Comparison of ENCODE assay signal across 2 fruit fly cellular contexts in the genomic region with DNA sequence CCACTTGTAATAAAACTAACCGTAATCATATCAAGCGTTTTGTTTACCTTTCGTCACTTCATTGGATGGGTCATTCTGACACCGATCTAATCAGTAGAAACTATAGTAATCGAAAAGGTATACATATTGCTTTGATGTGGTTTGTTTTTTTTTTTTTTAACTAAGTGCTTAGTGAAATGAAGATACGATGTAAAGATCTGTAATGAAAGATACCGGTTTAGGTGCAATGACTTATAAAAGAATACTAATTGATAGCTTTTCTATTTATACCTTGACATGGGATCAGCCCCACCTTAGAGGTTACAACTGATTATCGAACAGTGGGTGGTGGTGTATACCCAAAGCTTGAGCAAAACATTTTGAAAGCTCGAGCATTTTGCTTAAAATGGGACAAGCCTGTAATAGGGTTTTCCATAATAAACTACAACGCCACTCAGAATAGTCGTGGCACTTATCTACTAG.
TF ChIP-seq lines count a peak whose summit lies in the region.

A gene (plus strand): TSS at position 412 of the 462 bp plus-strand sequence.

- TF ChIP-seq CTCF in whole organism, embryonic (GFP tag; optimal IDR thresholded peaks at IDR 0.05; lab: Kevin White, UChicago): no peak

TF ChIP-seq in whole organism, adult, 20 proteins besides CTCF, POLR2A, EP300 and RAD21:
- TF ChIP-seq CG14711 (tag; optimal IDR thresholded peaks at IDR 0.05; lab: Kevin White, UChicago) (peak; percentile 33), cic (GFP tag; optimal IDR thresholded peaks at IDR 0.05; lab: Kevin White, UChicago) (peak; percentile 65), Clk (GFP tag; optimal IDR thresholded peaks at IDR 0.05; lab: Kevin White, UChicago) (no peak), CG7101 (tag; optimal IDR thresholded peaks at IDR 0.05; lab: Kevin White, UChicago) (peak; percentile 14), Hr96 (GFP tag; optimal IDR thresholded peaks at IDR 0.05; lab: Kevin White, UChicago) (no peak), bab1 (GFP tag; optimal IDR thresholded peaks at IDR 0.05; lab: Kevin White, UChicago) (no peak), CG12768 (GFP tag; optimal IDR thresholded peaks at IDR 0.05; lab: Kevin White, UChicago) (peak; percentile 3), cnc (optimal IDR thresholded peaks at IDR 0.05; lab: Kevin White, UChicago) (no peak)
TF ChIP-seq in whole organism, adult: peak in this region for 4.

TF ChIP-seq in whole organism, embryonic, 481 proteins besides CTCF, POLR2A, EP300 and RAD21:
- TF ChIP-seq CG13287 (GFP tag; IDR thresholded peaks at IDR 0.05; lab: Robert Waterston, UW; ENCODE audit: partially characterized antibody) (no peak), exex (tag; optimal IDR thresholded peaks at IDR 0.05; lab: Kevin White, UChicago) (peak; percentile 37), CG6689 (GFP tag; IDR thresholded peaks at IDR 0.05; lab: Robert Waterston, UW) (no peak), mam (GFP tag; optimal IDR thresholded peaks at IDR 0.05; lab: Kevin White, UChicago) (no peak), sug (tag; optimal IDR thresholded peaks at IDR 0.05; lab: Kevin White, UChicago) (peak; percentile 18), CG14014 (GFP tag; IDR thresholded peaks at IDR 0.05; lab: Robert Waterston, UW) (no peak), grn (GFP tag; optimal IDR thresholded peaks at IDR 0.05; lab: Kevin White, UChicago) (peak; percentile 68), Pdp1 (GFP tag; optimal IDR thresholded peaks at IDR 0.05; lab: Kevin White, UChicago) (peak in 1 of 2 experiments; percentile 59), CG3407 (GFP tag; optimal IDR thresholded peaks at IDR 0.05; lab: Kevin White, UChicago) (no peak), run (tag; optimal IDR thresholded peaks at IDR 0.05; lab: Kevin White, UChicago) (peak; percentile 69), stc (GFP tag; IDR thresholded peaks at IDR 0.05; lab: Robert Waterston, UW) (no peak), CG14441 (GFP tag; IDR thresholded peaks at IDR 0.05; lab: Robert Waterston, UW) (no peak), Hr78 (GFP tag; optimal IDR thresholded peaks at IDR 0.05; lab: Kevin White, UChicago) (peak in 1 of 2 experiments; percentile 57)
